Fruit fly (Drosophila melanogaster) whole organism, embryonic: ENCODE measurements around the gene side-III.

Source experiments
- CG10654 ChIP-seq: fragments of 200-800 bp; sonication (Bioruptor generic); optimal IDR thresholded peaks from 2 replicates; lab custom pipeline; 2016; ENCODE audit warnings: missing biosample characterization, missing genetic modification characterization
- CG12219 ChIP-seq: fragments of 200-800 bp; sonication (Bioruptor generic); optimal IDR thresholded peaks from 3 replicates; lab custom pipeline; 2018; ENCODE audit warnings: missing biosample characterization, mild to moderate bottlenecking, missing genetic modification characterization
- CG12236 ChIP-seq: fragments of 200-800 bp; sonication (Bioruptor generic); optimal IDR thresholded peaks from 2 replicates; lab custom pipeline; 2016; ENCODE audit warnings: missing biosample characterization, missing genetic modification characterization
- CG12744 ChIP-seq: fragments of 200-800 bp; sonication (Bioruptor generic); optimal IDR thresholded peaks from 2 replicates; lab custom pipeline; 2016; ENCODE audit warnings: missing biosample characterization, missing genetic modification characterization
- CG13624 ChIP-seq: fragments of 200-800 bp; sonication (Bioruptor generic); optimal IDR thresholded peaks from 2 replicates; lab custom pipeline; 2016; ENCODE audit warnings: missing biosample characterization, missing genetic modification characterization
- CG14441 ChIP-seq: fragments of 200-800 bp; sonication (Bioruptor generic); IDR thresholded peaks from 2 replicates; pipeline ENCODE4 v1.3.6; 2022; ENCODE audit warnings: missing biosample characterization, missing genetic modification characterization
- CG14710 ChIP-seq: fragments of 200-800 bp; sonication (Bioruptor generic); optimal IDR thresholded peaks from 3 replicates; lab custom pipeline; 2019; ENCODE audit warnings: missing biosample characterization, mild to moderate bottlenecking, missing genetic modification characterization, moderate library complexity
- CG15011 ChIP-seq: fragments of 200-800 bp; sonication (Bioruptor generic); optimal IDR thresholded peaks from 3 replicates; lab custom pipeline; 2018; ENCODE audit warnings: missing biosample characterization, mild to moderate bottlenecking, missing genetic modification characterization
- CG18262 ChIP-seq: fragments of 200-800 bp; optimal IDR thresholded peaks from 3 replicates; lab custom pipeline; 2019; ENCODE audit warnings: missing biosample characterization, mild to moderate bottlenecking, missing genetic modification characterization, moderate library complexity
- CG18764 ChIP-seq: fragments of 200-800 bp; sonication (Bioruptor generic); optimal IDR thresholded peaks from 3 replicates; lab custom pipeline; 2016; ENCODE audit warnings: missing biosample characterization, missing genetic modification characterization
- CG2712 ChIP-seq: fragments of 200-800 bp; optimal IDR thresholded peaks from 3 replicates; lab custom pipeline; 2019; ENCODE audit warnings: missing biosample characterization, mild to moderate bottlenecking, missing genetic modification characterization, moderate library complexity
- CG30020 ChIP-seq: fragments of 200-800 bp; optimal IDR thresholded peaks from 2 replicates; lab custom pipeline; 2019; ENCODE audit warnings: missing biosample characterization, mild to moderate bottlenecking, missing genetic modification characterization, moderate library complexity
- CG3847 ChIP-seq: fragments of 200-800 bp; sonication (Bioruptor generic); IDR thresholded peaks from 2 replicates; pipeline ENCODE4 v1.3.6; 2022; ENCODE audit warnings: missing biosample characterization, missing genetic modification characterization
- CG4424 ChIP-seq: fragments of 200-800 bp; sonication (Bioruptor generic); optimal IDR thresholded peaks from 3 replicates; lab custom pipeline; 2016; ENCODE audit warnings: missing biosample characterization, missing genetic modification characterization
- CG6272 ChIP-seq: fragments of 200-800 bp; sonication (Bioruptor generic); IDR thresholded peaks from 2 replicates; pipeline ENCODE4 v1.3.6; 2022; ENCODE audit warnings: missing biosample characterization, missing genetic modification characterization
- CG7556 ChIP-seq: fragments of 200-800 bp; sonication (Bioruptor generic); optimal IDR thresholded peaks from 2 replicates; lab custom pipeline; 2017; ENCODE audit warnings: missing biosample characterization, mild to moderate bottlenecking, missing genetic modification characterization
- CG7928 ChIP-seq: fragments of 200-800 bp; sonication (Bioruptor generic); optimal IDR thresholded peaks from 2 replicates; lab custom pipeline; 2017; ENCODE audit warnings: missing biosample characterization, mild to moderate bottlenecking, missing genetic modification characterization
- CG7987 ChIP-seq: fragments of 200-800 bp; sonication (Bioruptor generic); optimal IDR thresholded peaks from 2 replicates; lab custom pipeline; 2018; ENCODE audit warnings: missing biosample characterization, mild to moderate bottlenecking, missing genetic modification characterization, moderate library complexity
- CG8944 ChIP-seq: fragments of 200-800 bp; sonication (Bioruptor generic); optimal IDR thresholded peaks from 3 replicates; lab custom pipeline; 2016; ENCODE audit warnings: missing biosample characterization, missing genetic modification characterization
- CG9215 ChIP-seq: fragments of 200-800 bp; sonication (Bioruptor generic); IDR thresholded peaks from 2 replicates; pipeline ENCODE4 v1.3.6; 2022; ENCODE audit warnings: missing biosample characterization, missing genetic modification characterization
- D ChIP-seq, 2 experiments: fragments of 200-800 bp in 1 of 2; fragments of >200 bp in 1 of 2; sonication (Bioruptor generic) in 1 of 2; optimal IDR thresholded peaks; 2 replicates in 1 of 2; 3 replicates in 1 of 2; lab custom pipeline; 2017; ENCODE audit warnings: mild to moderate bottlenecking in 1 of 2, missing biosample characterization in 1 of 2, missing genetic modification characterization in 1 of 2, missing genetic modification reagents in 1 of 2
- Dek ChIP-seq: fragments of 200-800 bp; sonication (Bioruptor generic); optimal IDR thresholded peaks from 3 replicates; lab custom pipeline; 2019; ENCODE audit warnings: missing biosample characterization, mild to moderate bottlenecking, missing genetic modification characterization, moderate library complexity
- Dip3 ChIP-seq: fragments of 200-800 bp; sonication (Bioruptor generic); optimal IDR thresholded peaks from 3 replicates; lab custom pipeline; 2016; ENCODE audit warnings: missing biosample characterization, missing genetic modification characterization
- Eip74EF ChIP-seq, 2 experiments: fragments of 200-800 bp in 1 of 2; fragments of >200 bp in 1 of 2; sonication (Bioruptor generic) in 1 of 2; optimal IDR thresholded peaks; 2 replicates each; lab custom pipeline; 2017 to 2019; ENCODE audit warnings: missing biosample characterization in 2 of 2, missing genetic modification characterization in 2 of 2, mild to moderate bottlenecking in 1 of 2, moderate library complexity in 1 of 2
- Gug ChIP-seq: fragments of 200-800 bp; sonication (Bioruptor generic); IDR thresholded peaks from 4 replicates; pipeline ENCODE4 v1.3.6; 2022; ENCODE audit warnings: missing biosample characterization, missing genetic modification characterization
- H2.0 ChIP-seq: fragments of 200-800 bp; sonication (Bioruptor generic); IDR thresholded peaks from 2 replicates; pipeline ENCODE4 v1.3.6; 2022; ENCODE audit warnings: missing biosample characterization, missing genetic modification characterization
- MBD-R2 ChIP-seq: fragments of 200-800 bp; sonication (Bioruptor generic); IDR thresholded peaks from 2 replicates; pipeline ENCODE4 v1.3.6; 2022; ENCODE audit warnings: missing biosample characterization, missing genetic modification characterization
- Mes4 ChIP-seq: fragments of 200-800 bp; sonication (Bioruptor generic); optimal IDR thresholded peaks from 2 replicates; lab custom pipeline; 2016; ENCODE audit warnings: missing biosample characterization, missing genetic modification characterization
- Ssrp ChIP-seq: fragments of 200-800 bp; sonication (Bioruptor generic); optimal IDR thresholded peaks from 2 replicates; lab custom pipeline; 2018; ENCODE audit warnings: missing biosample characterization, mild to moderate bottlenecking, missing genetic modification characterization, moderate library complexity
- TFAM ChIP-seq: fragments of 200-800 bp; sonication (Bioruptor generic); optimal IDR thresholded peaks from 2 replicates; lab custom pipeline; 2017; ENCODE audit warnings: missing biosample characterization, missing genetic modification characterization, inconsistent platforms
- ab ChIP-seq: fragments of 200-800 bp; sonication (Bioruptor generic); optimal IDR thresholded peaks from 2 replicates; lab custom pipeline; 2016; ENCODE audit warnings: missing biosample characterization, missing genetic modification characterization
- ap ChIP-seq: fragments of 200-800 bp; sonication (Bioruptor generic); IDR thresholded peaks from 2 replicates; pipeline ENCODE4 v1.3.6; 2022; ENCODE audit warnings: missing biosample characterization, missing genetic modification characterization
- ase ChIP-seq: fragments of 200-800 bp; sonication (Bioruptor generic); IDR thresholded peaks from 3 replicates; pipeline ENCODE4 v1.3.6; 2022; ENCODE audit warnings: missing biosample characterization, missing genetic modification characterization
- ash1 ChIP-seq: fragments of 200-800 bp; sonication (Bioruptor generic); optimal IDR thresholded peaks from 2 replicates; lab custom pipeline; 2018; ENCODE audit warnings: missing biosample characterization, mild to moderate bottlenecking, missing genetic modification characterization
- dan ChIP-seq: fragments of 200-800 bp; sonication (Bioruptor generic); IDR thresholded peaks from 2 replicates; pipeline ENCODE4 v1.3.6; 2022; ENCODE audit warnings: missing biosample characterization, missing genetic modification characterization
- gem ChIP-seq: fragments of 200-800 bp; sonication (Bioruptor generic); optimal IDR thresholded peaks from 2 replicates; lab custom pipeline; 2019; ENCODE audit warnings: missing biosample characterization, mild to moderate bottlenecking, missing genetic modification characterization, moderate library complexity
- lbe ChIP-seq: fragments of 200-800 bp; sonication (Bioruptor generic); optimal IDR thresholded peaks from 2 replicates; lab custom pipeline; 2016; ENCODE audit warnings: missing biosample characterization, mild to moderate bottlenecking, missing genetic modification characterization
- odd ChIP-seq: fragments of 200-800 bp; sonication (Bioruptor generic); optimal IDR thresholded peaks from 2 replicates; lab custom pipeline; 2017; ENCODE audit warnings: missing biosample characterization, mild to moderate bottlenecking, missing genetic modification characterization
- otp ChIP-seq: fragments of 200-800 bp; sonication (Bioruptor generic); IDR thresholded peaks from 3 replicates; pipeline ENCODE4, ENCODE4 v1.3.6; 2022; ENCODE audit warnings: missing biosample characterization, missing genetic modification characterization
- pnt ChIP-seq: fragments of 200-800 bp; sonication (Bioruptor generic); optimal IDR thresholded peaks from 3 replicates; lab custom pipeline; 2016; ENCODE audit warnings: missing biosample characterization, missing genetic modification characterization
- prd ChIP-seq, 3 experiments: fragments of >200 bp in 2 of 3; fragments of 200-800 bp in 1 of 3; sonication (Bioruptor generic) in 1 of 3; optimal IDR thresholded peaks in 2 of 3; IDR thresholded peaks in 1 of 3; 2 replicates in 2 of 3; 3 replicates in 1 of 3; pipeline versions ENCODE4 v1.3.6 to Lab custom; 2017 to 2022; ENCODE audit warnings: missing biosample characterization in 1 of 3, missing genetic modification characterization in 1 of 3
- repo ChIP-seq: fragments of 200-800 bp; sonication (Bioruptor generic); optimal IDR thresholded peaks from 2 replicates; lab custom pipeline; 2016; ENCODE audit warnings: missing biosample characterization, missing genetic modification characterization
- slp2 ChIP-seq: fragments of 200-800 bp; sonication (Bioruptor generic); optimal IDR thresholded peaks from 2 replicates; lab custom pipeline; 2016; ENCODE audit warnings: missing biosample characterization, missing genetic modification characterization
- tio ChIP-seq: fragments of 200-800 bp; sonication (Bioruptor generic); optimal IDR thresholded peaks from 2 replicates; lab custom pipeline; 2017; ENCODE audit warnings: missing biosample characterization, missing genetic modification characterization, inconsistent platforms
- tna ChIP-seq: fragments of 200-800 bp; sonication (Bioruptor generic); IDR thresholded peaks from 2 replicates; pipeline ENCODE4 v1.3.6; 2022; ENCODE audit warnings: missing biosample characterization, missing genetic modification characterization; ENCODE audit not compliant: partially characterized antibody
- trh ChIP-seq: fragments of 200-800 bp; sonication (Bioruptor generic); optimal IDR thresholded peaks from 2 replicates; lab custom pipeline; 2016; ENCODE audit warnings: missing biosample characterization, missing genetic modification characterization
- tup ChIP-seq: fragments of 200-800 bp; sonication (Bioruptor generic); optimal IDR thresholded peaks from 2 replicates; lab custom pipeline; 2016; ENCODE audit warnings: missing biosample characterization, mild to moderate bottlenecking, missing genetic modification characterization, moderate library complexity
- zf30C ChIP-seq: fragments of 200-800 bp; sonication (Bioruptor generic); optimal IDR thresholded peaks from 3 replicates; lab custom pipeline; 2018; ENCODE audit warnings: missing biosample characterization, mild to moderate bottlenecking, missing genetic modification characterization
- zfh1 ChIP-seq: fragments of 200-800 bp; sonication (Bioruptor generic); IDR thresholded peaks from 3 replicates; pipeline ENCODE4 v1.3.6; 2022; ENCODE audit warnings: missing biosample characterization, missing genetic modification characterization

The side-III gene

dm6 chr3R:6007123-6008000, 48.0 kb upstream of the side-III start (continued):
- no peak for TF ChIP-seq CG7928 (GFP tag; lab: Kevin White, UChicago)
- TF ChIP-seq TFAM (GFP tag; lab: Kevin White, UChicago): no peak
- no peak for TF ChIP-seq CG12744 (GFP tag; lab: Kevin White, UChicago)
- TF ChIP-seq CG18764 (GFP tag; lab: Kevin White, UChicago): no peak
- TF ChIP-seq dan (GFP tag; lab: Robert Waterston, UW): no peak
- TF ChIP-seq CG8944 (GFP tag; lab: Kevin White, UChicago): no peak
- no peak for TF ChIP-seq Dip3 (GFP tag; lab: Kevin White, UChicago)
- no peak for TF ChIP-seq otp (GFP tag; lab: Robert Waterston, UW)
- no peak for TF ChIP-seq tna (GFP tag; lab: Robert Waterston, UW)
- no peak for TF ChIP-seq Mes4
- no peak for TF ChIP-seq trh
- no peak for TF ChIP-seq CG13624
- no peak for TF ChIP-seq repo (GFP tag; lab: Kevin White, UChicago)
- no peak for TF ChIP-seq CG15011
- no peak for TF ChIP-seq CG6272
- TF ChIP-seq CG9215 (GFP tag; lab: Robert Waterston, UW): no peak
- TF ChIP-seq Gug: no peak
- no peak for TF ChIP-seq prd (optimal IDR thresholded peaks at IDR 0.05; lab: Kevin White, UChicago)
- no peak; the same call in 2 of the 3 replicates for TF ChIP-seq prd (GFP tag; IDR thresholded peaks at IDR 0.05; lab: Robert Waterston, UW)
- no peak for TF ChIP-seq tup (GFP tag; lab: Kevin White, UChicago)
- TF ChIP-seq CG10654 (GFP tag; lab: Kevin White, UChicago): no peak
- no peak for TF ChIP-seq CG7556 (GFP tag; lab: Kevin White, UChicago)
- TF ChIP-seq pnt (GFP tag; lab: Kevin White, UChicago): no peak
- TF ChIP-seq CG7987 (GFP tag; lab: Kevin White, UChicago): peak; percentile 17
- TF ChIP-seq CG2712: no peak
- TF ChIP-seq Ssrp: no peak
- no peak for TF ChIP-seq ash1 (GFP tag; lab: Kevin White, UChicago)
- no peak for TF ChIP-seq CG4424 (GFP tag; lab: Kevin White, UChicago)
- no peak for TF ChIP-seq D (optimal IDR thresholded peaks at IDR 0.05; lab: Kevin White, UChicago)
- TF ChIP-seq D (GFP tag; optimal IDR thresholded peaks at IDR 0.05; lab: Kevin White, UChicago): no peak
- no peak for TF ChIP-seq zfh1
- TF ChIP-seq slp2 (GFP tag; lab: Kevin White, UChicago): no peak
- no peak for TF ChIP-seq ap
- TF ChIP-seq gem: peak; percentile 30
- peak; percentile 27; the same call in 1 of the 2 replicates for TF ChIP-seq MBD-R2 (GFP tag; lab: Robert Waterston, UW)
- TF ChIP-seq CG12219 (GFP tag; lab: Kevin White, UChicago): no peak
- peak; percentile 50 for TF ChIP-seq lbe (GFP tag; lab: Kevin White, UChicago)
- TF ChIP-seq H2.0 (GFP tag; lab: Robert Waterston, UW): no peak
- TF ChIP-seq CG14441 (GFP tag; lab: Robert Waterston, UW): no peak
- TF ChIP-seq Dek: no peak
- no peak for TF ChIP-seq CG3847
- TF ChIP-seq tio (GFP tag; lab: Kevin White, UChicago): no peak
- TF ChIP-seq odd (GFP tag; lab: Kevin White, UChicago): no peak
- TF ChIP-seq Eip74EF (GFP tag; optimal IDR thresholded peaks at IDR 0.05; lab: Kevin White, UChicago): no peak
- no peak for TF ChIP-seq ase
- no peak for TF ChIP-seq CG18262 (tag; lab: Kevin White, UChicago)
- TF ChIP-seq CG30020 (tag; lab: Kevin White, UChicago): no peak
- no peak for TF ChIP-seq ab (GFP tag; lab: Kevin White, UChicago)
- TF ChIP-seq zf30C: no peak
- no peak for TF ChIP-seq CG14710 (tag; lab: Kevin White, UChicago)
- no peak for TF ChIP-seq CG12236 (GFP tag; lab: Kevin White, UChicago)
